Fruit fly (Drosophila melanogaster) whole organism, prepupa: ENCODE data around the gene SecCl.

ENCODE experiments used
- CG10669 ChIP-seq: fragments of 200-800 bp; sonication (Bioruptor generic); optimal IDR thresholded peaks from 3 replicates; lab custom pipeline; 2018; ENCODE audit warnings: missing biosample characterization, mild to moderate bottlenecking, missing genetic modification characterization, moderate library complexity
- CG11294 ChIP-seq: fragments of 200-800 bp; sonication (Bioruptor generic); IDR thresholded peaks from 2 replicates; pipeline ENCODE4 v1.3.6; 2022; ENCODE audit warnings: missing biosample characterization, missing genetic modification characterization
- CG11762 ChIP-seq: fragments of 200-800 bp; sonication (Bioruptor generic); optimal IDR thresholded peaks from 3 replicates; lab custom pipeline; 2016; ENCODE audit warnings: missing biosample characterization, missing genetic modification characterization; ENCODE audit not compliant: insufficient read depth
- CG15336 ChIP-seq: fragments of 200-800 bp; sonication (Bioruptor generic); IDR thresholded peaks from 2 replicates; pipeline ENCODE4 v1.3.6; 2022; ENCODE audit warnings: missing biosample characterization, missing genetic modification characterization
- CG1621 ChIP-seq: fragments of 200-800 bp; sonication (Bioruptor generic); optimal IDR thresholded peaks from 3 replicates; lab custom pipeline; 2018; ENCODE audit warnings: missing biosample characterization, mild to moderate bottlenecking, missing genetic modification characterization
- CG16779 ChIP-seq: fragments of 200-800 bp; sonication (Bioruptor generic); optimal IDR thresholded peaks from 3 replicates; lab custom pipeline; 2017; ENCODE audit warnings: missing biosample characterization, mild to moderate bottlenecking, missing genetic modification characterization
- CG31627 ChIP-seq: fragments of 200-800 bp; sonication (Bioruptor generic); optimal IDR thresholded peaks from 3 replicates; lab custom pipeline; 2016; ENCODE audit warnings: missing biosample characterization, missing genetic modification characterization
- CG32006 ChIP-seq: fragments of 200-800 bp; sonication (Bioruptor generic); optimal IDR thresholded peaks from 3 replicates; lab custom pipeline; 2017; ENCODE audit warnings: missing biosample characterization, mild to moderate bottlenecking, missing genetic modification characterization
- CG4318 ChIP-seq: fragments of 200-800 bp; sonication (Bioruptor generic); optimal IDR thresholded peaks from 3 replicates; lab custom pipeline; 2017; ENCODE audit warnings: missing biosample characterization, mild to moderate bottlenecking, missing genetic modification characterization
- CG6163 ChIP-seq: fragments of 200-800 bp; sonication (Bioruptor generic); IDR thresholded peaks from 3 replicates; pipeline ENCODE4 v1.3.6; 2022; ENCODE audit warnings: missing biosample characterization, missing genetic modification characterization
- CG6276 ChIP-seq: fragments of 200-800 bp; sonication (Bioruptor generic); optimal IDR thresholded peaks from 2 replicates; lab custom pipeline; 2017; ENCODE audit warnings: missing biosample characterization, mild to moderate bottlenecking, missing genetic modification characterization
- CG6792 ChIP-seq: fragments of 200-800 bp; sonication (Bioruptor generic); optimal IDR thresholded peaks from 3 replicates; lab custom pipeline; 2016; ENCODE audit warnings: missing biosample characterization, missing genetic modification characterization
- CG6808 ChIP-seq: fragments of 200-800 bp; sonication (Bioruptor generic); optimal IDR thresholded peaks from 3 replicates; lab custom pipeline; 2017; ENCODE audit warnings: missing biosample characterization, missing genetic modification characterization, mild to moderate bottlenecking, moderate library complexity, missing genetic modification reagents
- CG6854 ChIP-seq: fragments of 200-800 bp; sonication (Bioruptor generic); optimal IDR thresholded peaks from 2 replicates; lab custom pipeline; 2017; ENCODE audit warnings: missing biosample characterization, mild to moderate bottlenecking, missing genetic modification characterization
- CG7368 ChIP-seq: fragments of 200-800 bp; sonication (Bioruptor generic); optimal IDR thresholded peaks from 3 replicates; lab custom pipeline; 2016; ENCODE audit warnings: missing biosample characterization, missing genetic modification characterization
- CG8119 ChIP-seq: fragments of 200-800 bp; sonication (Bioruptor generic); IDR thresholded peaks from 3 replicates; pipeline ENCODE4 v1.3.6; 2022; ENCODE audit warnings: missing biosample characterization, missing genetic modification characterization
- CG8319 ChIP-seq: fragments of 200-800 bp; sonication (Bioruptor generic); optimal IDR thresholded peaks from 3 replicates; lab custom pipeline; 2016; ENCODE audit warnings: missing biosample characterization, missing genetic modification characterization
- Eip78C ChIP-seq: fragments of 200-800 bp; sonication (Bioruptor generic); peaks from one replicate; lab custom pipeline; 2016; ENCODE audit warnings: missing biosample characterization, missing genetic modification characterization
- Eip93F ChIP-seq: fragments of 200-800 bp; sonication (Bioruptor generic); optimal IDR thresholded peaks from 2 replicates; lab custom pipeline; 2016; ENCODE audit warnings: missing biosample characterization, mild to moderate bottlenecking, missing genetic modification characterization
- Ets96B ChIP-seq: fragments of 200-800 bp; optimal IDR thresholded peaks from 2 replicates; lab custom pipeline; 2019; ENCODE audit warnings: missing biosample characterization, mild to moderate bottlenecking, missing genetic modification characterization, moderate library complexity
- Gug ChIP-seq: fragments of 200-800 bp; sonication (Bioruptor generic); IDR thresholded peaks from 2 replicates; pipeline ENCODE4 v1.3.6; 2022; ENCODE audit warnings: missing biosample characterization, missing genetic modification characterization
- Hr39 ChIP-seq: fragments of 200-800 bp; sonication (Bioruptor generic); optimal IDR thresholded peaks from 2 replicates; lab custom pipeline; 2016; ENCODE audit warnings: missing biosample characterization, missing genetic modification characterization
- Hr4 ChIP-seq: fragments of 200-800 bp; sonication (Bioruptor generic); optimal IDR thresholded peaks from 3 replicates; lab custom pipeline; 2016; ENCODE audit warnings: missing biosample characterization, missing genetic modification characterization
- Lpt ChIP-seq: fragments of 200-800 bp; sonication (Bioruptor generic); optimal IDR thresholded peaks from 3 replicates; lab custom pipeline; 2016; ENCODE audit warnings: missing biosample characterization, missing genetic modification characterization
- Smox ChIP-seq: fragments of 200-800 bp; sonication (Bioruptor generic); optimal IDR thresholded peaks from 3 replicates; lab custom pipeline; 2016; ENCODE audit warnings: missing biosample characterization, missing genetic modification characterization
- Sox14 ChIP-seq: fragments of 200-800 bp; sonication (Bioruptor generic); optimal IDR thresholded peaks from 3 replicates; lab custom pipeline; 2016; ENCODE audit warnings: missing biosample characterization, missing genetic modification characterization
- acj6 ChIP-seq: fragments of 200-800 bp; sonication (Bioruptor generic); optimal IDR thresholded peaks from 3 replicates; lab custom pipeline; 2016; ENCODE audit warnings: missing biosample characterization, missing genetic modification characterization
- dsx ChIP-seq: fragments of 200-800 bp; optimal IDR thresholded peaks from 3 replicates; lab custom pipeline; 2019; ENCODE audit warnings: missing biosample characterization, mild to moderate bottlenecking, missing genetic modification characterization, moderate library complexity; ENCODE audit not compliant: poor library complexity, severe bottlenecking
- esn ChIP-seq: fragments of 200-800 bp; sonication (Bioruptor generic); optimal IDR thresholded peaks from 2 replicates; lab custom pipeline; 2016; ENCODE audit warnings: missing biosample characterization, mild to moderate bottlenecking, missing genetic modification characterization, moderate library complexity
- fd59A ChIP-seq: fragments of 200-800 bp; sonication (Bioruptor generic); optimal IDR thresholded peaks from 2 replicates; lab custom pipeline; 2017; ENCODE audit warnings: missing biosample characterization, mild to moderate bottlenecking, missing genetic modification characterization, missing genetic modification reagents
- lz ChIP-seq: fragments of 200-800 bp; sonication (Bioruptor generic); optimal IDR thresholded peaks from 3 replicates; lab custom pipeline; 2016; ENCODE audit warnings: missing biosample characterization, missing genetic modification characterization
- pdm3 ChIP-seq: fragments of 200-800 bp; sonication (Bioruptor generic); optimal IDR thresholded peaks from 3 replicates; lab custom pipeline; 2016; ENCODE audit warnings: missing biosample characterization, missing genetic modification characterization
- salr ChIP-seq, 2 experiments: fragments of 200-800 bp; sonication (Bioruptor generic); optimal IDR thresholded peaks; 3 replicates each; lab custom pipeline; 2016 to 2018; ENCODE audit warnings: missing biosample characterization in 2 of 2, missing genetic modification characterization in 2 of 2, mild to moderate bottlenecking in 1 of 2
- spab ChIP-seq: fragments of 200-800 bp; sonication (Bioruptor generic); optimal IDR thresholded peaks from 2 replicates; lab custom pipeline; 2017; ENCODE audit warnings: missing biosample characterization, mild to moderate bottlenecking, missing genetic modification characterization, missing genetic modification reagents
- ss ChIP-seq, 2 experiments: fragments of 200-800 bp; sonication (Bioruptor generic); optimal IDR thresholded peaks; 2 replicates in 1 of 2; 3 replicates in 1 of 2; lab custom pipeline; 2017 to 2018; ENCODE audit warnings: mild to moderate bottlenecking in 2 of 2, missing biosample characterization in 2 of 2, missing genetic modification characterization in 2 of 2, moderate library complexity in 1 of 2
- svp ChIP-seq: fragments of 200-800 bp; sonication (Bioruptor generic); peaks from one replicate; lab custom pipeline; 2016; ENCODE audit warnings: missing biosample characterization, missing genetic modification characterization
- topi ChIP-seq: fragments of 200-800 bp; sonication (Bioruptor generic); optimal IDR thresholded peaks from 3 replicates; lab custom pipeline; 2016; ENCODE audit warnings: missing biosample characterization, missing genetic modification characterization
- vri ChIP-seq: fragments of 200-800 bp; sonication (Bioruptor generic); optimal IDR thresholded peaks from 3 replicates; lab custom pipeline; 2016; ENCODE audit warnings: missing biosample characterization, mild to moderate bottlenecking, missing genetic modification characterization

Gene SecCl

dm6 chr3L:17506005-17506760 lies 36.3 kb downstream of the SecCl start (continued):
- peak; percentile 22 for TF ChIP-seq dsx
- peak; percentile 44 for TF ChIP-seq Ets96B
- peak; percentile 25 for TF ChIP-seq lz
- peak; percentile 41 for TF ChIP-seq CG8319 (GFP tag; lab: Kevin White, UChicago)
- TF ChIP-seq CG15336 (GFP tag; lab: Robert Waterston, UW): no peak
- TF ChIP-seq CG16779: no peak
- peak; percentile 32 for TF ChIP-seq CG31627 (GFP tag; lab: Kevin White, UChicago)
- peak; percentile 45 for TF ChIP-seq CG10669
- peak; percentile 46 for TF ChIP-seq Hr4 (GFP tag; lab: Kevin White, UChicago)
- no peak for TF ChIP-seq CG11294 (GFP tag; lab: Robert Waterston, UW)
- no peak for TF ChIP-seq Lpt (GFP tag; lab: Kevin White, UChicago)
- TF ChIP-seq CG6792 (GFP tag; lab: Kevin White, UChicago): peak; percentile 40
- no peak for TF ChIP-seq fd59A
- TF ChIP-seq CG1621 (tag; lab: Kevin White, UChicago): no peak
- peak; percentile 68 for TF ChIP-seq Eip93F
- TF ChIP-seq spab (GFP tag; lab: Kevin White, UChicago): peak; percentile 24
- peak in 1 of 2 experiments; percentile 12 for TF ChIP-seq salr (GFP tag; optimal IDR thresholded peaks at IDR 0.05; lab: Kevin White, UChicago)

- no peak for TF ChIP-seq CG6792 (GFP tag; lab: Kevin White, UChicago)
- peak; percentile 13 for TF ChIP-seq pdm3
- no peak for TF ChIP-seq CG7368 (GFP tag; lab: Kevin White, UChicago)
- 0 out of 3 replicates have a peak, but pooled peaks have one; percentile 13 for TF ChIP-seq CG6163
- no peak for TF ChIP-seq CG6808 (GFP tag; lab: Kevin White, UChicago)
- TF ChIP-seq Smox (GFP tag; lab: Kevin White, UChicago): peak; percentile 22
- TF ChIP-seq svp (GFP tag; lab: Kevin White, UChicago): peak; percentile 50
- TF ChIP-seq Hr39 (GFP tag; lab: Kevin White, UChicago): peak; percentile 24
- peak; percentile 2 for TF ChIP-seq Sox14 (GFP tag; lab: Kevin White, UChicago)
- peak; percentile 16 for TF ChIP-seq lz
- TF ChIP-seq CG32006: peak; percentile 58
- TF ChIP-seq acj6 (GFP tag; lab: Kevin White, UChicago): peak; percentile 3
- peak; percentile 27 for TF ChIP-seq Hr4 (GFP tag; lab: Kevin White, UChicago)
- peak; percentile 11 for TF ChIP-seq Ets96B
- TF ChIP-seq ss (GFP tag; optimal IDR thresholded peaks at IDR 0.05; lab: Kevin White, UChicago): no peak
- TF ChIP-seq Gug (GFP tag; lab: Robert Waterston, UW): 0 out of 2 replicates have a peak, but pooled peaks have one; percentile 15
- peak; percentile 4 for TF ChIP-seq topi (GFP tag; lab: Kevin White, UChicago)
- TF ChIP-seq CG4318 (GFP tag; lab: Kevin White, UChicago): no peak
- peak; percentile 3 for TF ChIP-seq CG11762 (GFP tag; lab: Kevin White, UChicago)
- TF ChIP-seq vri (GFP tag; lab: Kevin White, UChicago): peak; percentile 31
- peak; percentile 68 for TF ChIP-seq Eip78C
- TF ChIP-seq CG8119 (GFP tag; lab: Robert Waterston, UW): 0 out of 3 replicates have a peak, but pooled peaks have one; percentile 23
- TF ChIP-seq CG31627 (GFP tag; lab: Kevin White, UChicago): peak; percentile 11
- TF ChIP-seq, all 60 proteins: peak for 18
Measured at dm6 chr3L:17506830-17507229, 36.9 kb downstream of the SecCl start.

- no peak for TF ChIP-seq pdm3
- no peak for TF ChIP-seq esn
- peak; percentile 23 for TF ChIP-seq CG6854
- TF ChIP-seq CG6276 (GFP tag; lab: Kevin White, UChicago): no peak
Measured at dm6 chr3L:17513492-17513891, 43.6 kb downstream of the SecCl start.
